Worm (Caenorhabditis elegans): ENCODE results near the gene F59B1.6.

F59B1.6 gene

DNA sequence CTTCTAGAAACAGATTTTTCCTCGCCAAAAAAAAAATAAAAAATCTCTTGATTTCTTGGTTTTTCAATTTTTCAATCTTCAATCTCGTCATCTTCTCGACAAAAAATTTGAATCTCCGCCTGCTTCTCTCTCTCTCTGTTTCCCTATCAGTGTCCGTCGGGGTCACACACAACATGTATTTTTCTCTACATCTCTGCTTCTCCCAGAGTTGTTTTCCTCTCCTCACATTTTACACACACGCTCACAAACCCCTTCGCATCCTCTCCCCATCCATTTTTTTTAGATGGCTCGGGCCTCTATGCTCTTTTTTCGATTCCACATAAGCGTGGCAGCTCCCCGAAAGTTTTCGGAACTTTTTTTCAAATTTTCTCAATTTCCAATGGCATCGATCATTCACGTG, 51.7 kb downstream of the F59B1.6 start (continued):
- TF ChIP-seq dve-1 (tag; optimal IDR thresholded peaks at IDR 0.05; ENCODE audit: insufficient read depth): peak; percentile 34

All from whole organism, L4 larva.